Worm (Caenorhabditis elegans): ENCODE results near the gene ZK470.2.

ce11 chrX:4143260-4144018 is 8.5 kb downstream of the ZK470.2 start:
- TF ChIP-seq lin-39 (tag; optimal IDR thresholded peaks at IDR 0.05) (no peak), ztf-11 (tag; optimal IDR thresholded peaks at IDR 0.05) (no peak), nhr-77 (tag; optimal IDR thresholded peaks at IDR 0.05) (no peak)
